Worm (Caenorhabditis elegans) whole organism, midembryonic: Measurements from ENCODE around the gene lips-5.

Experiments
- flt-1 ChIP-seq: fragments of 200-800 bp; sonication (Bioruptor generic); IDR thresholded peaks from 2 replicates; pipeline ENCODE4 v1.3.6; 2022; ENCODE audit warnings: missing genetic modification characterization, missing compliant biosample characterization
- tab-1 ChIP-seq: fragments of 200-800 bp; sonication (Bioruptor generic); IDR thresholded peaks from 2 replicates; pipeline ENCODE4 v1.3.6; 2022; ENCODE audit warnings: missing genetic modification characterization, missing compliant biosample characterization
- ztf-23 ChIP-seq: fragments of 200-800 bp; sonication (Bioruptor generic); IDR thresholded peaks from 2 replicates; pipeline ENCODE4 v1.3.6; 2022; ENCODE audit warnings: missing genetic modification reagents, missing genetic modification characterization, missing compliant biosample characterization
- ztf-29 ChIP-seq: fragments of 200-800 bp; sonication (Bioruptor generic); IDR thresholded peaks from 2 replicates; pipeline ENCODE4 v1.3.6; 2022; ENCODE audit warnings: missing genetic modification reagents, missing genetic modification characterization, missing compliant biosample characterization

DNA sequence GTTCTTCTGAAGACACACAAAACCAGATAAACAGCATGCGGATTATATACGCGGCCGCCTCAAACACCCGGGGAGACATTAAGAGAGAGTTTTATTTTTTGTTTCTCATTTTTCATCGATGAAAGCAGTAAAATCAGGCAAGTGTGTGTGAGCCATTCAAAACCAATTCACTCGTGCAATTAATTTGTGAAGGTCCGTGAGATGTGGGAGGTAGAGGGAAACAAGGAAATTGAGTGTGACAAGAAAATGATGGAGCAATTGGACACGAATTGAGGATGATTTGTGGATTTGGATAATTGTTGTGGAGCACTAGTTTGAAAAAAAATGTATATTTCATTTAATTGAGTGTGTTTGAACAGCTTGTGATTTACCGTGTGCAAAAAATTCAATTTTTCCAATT lies 14.3 kb upstream of the lips-5 start:
- TF ChIP-seq flt-1 (GFP tag; lab: Robert Waterston, UW) (no peak), ztf-23 (GFP tag; lab: Robert Waterston, UW) (no peak), ztf-29 (GFP tag; lab: Robert Waterston, UW) (no peak), tab-1 (GFP tag; lab: Robert Waterston, UW) (no peak)
